Comparison of ENCODE assay signal across 1 fruit fly cellular context in genomic region chr3L:16381184-16381797, dm6.
TF ChIP-seq lines count a peak whose summit lies in the region.

Gene Agpat4 (minus strand): TSS chr3L:16381570.

TF ChIP-seq in whole organism, embryonic, 481 proteins besides CTCF, POLR2A, EP300 and RAD21 (continued from another document):
- peak; percentile 27 for TF ChIP-seq ERR (GFP tag; optimal IDR thresholded peaks at IDR 0.05; lab: Kevin White, UChicago)
- TF ChIP-seq cwo (GFP tag; optimal IDR thresholded peaks at IDR 0.05; lab: Kevin White, UChicago), result peak; percentile 85
- TF ChIP-seq chm (GFP tag; IDR thresholded peaks at IDR 0.05; lab: Robert Waterston, UW), result no peak
- TF ChIP-seq bigmax (GFP tag; optimal IDR thresholded peaks at IDR 0.05; lab: Kevin White, UChicago), result no peak
- TF ChIP-seq Bgb (GFP tag; IDR thresholded peaks at IDR 0.05; lab: Robert Waterston, UW; ENCODE audit: partially characterized antibody), result peak; percentile 50
- TF ChIP-seq CG2116 (GFP tag; optimal IDR thresholded peaks at IDR 0.05; lab: Kevin White, UChicago), result peak; percentile 15
- TF ChIP-seq BEAF-32 (GFP tag; optimal IDR thresholded peaks at IDR 0.05; lab: Kevin White, UChicago), result peak; percentile 29
- TF ChIP-seq klu (GFP tag; IDR thresholded peaks at IDR 0.05; lab: Robert Waterston, UW), result 0 out of 2 replicates have a peak, but pooled peaks have one; percentile 4
- no peak for TF ChIP-seq Oaz (GFP tag; IDR thresholded peaks at IDR 0.05; lab: Robert Waterston, UW)
- TF ChIP-seq insv (GFP tag; optimal IDR thresholded peaks at IDR 0.05; lab: Kevin White, UChicago), result peak in 1 of 2 experiments; percentile 64
- TF ChIP-seq CoRest (tag; optimal IDR thresholded peaks at IDR 0.05; lab: Kevin White, UChicago), result peak; percentile 67
- TF ChIP-seq exex (tag; optimal IDR thresholded peaks at IDR 0.05; lab: Kevin White, UChicago), result peak; percentile 88
- TF ChIP-seq CG15601 (tag; optimal IDR thresholded peaks at IDR 0.05; lab: Kevin White, UChicago), result no peak
- TF ChIP-seq CG14050 (GFP tag; IDR thresholded peaks at IDR 0.05; lab: Robert Waterston, UW), result no peak
- peak; percentile 74 for TF ChIP-seq stwl (tag; optimal IDR thresholded peaks at IDR 0.05; lab: Kevin White, UChicago)
- TF ChIP-seq CG34376 (GFP tag; optimal IDR thresholded peaks at IDR 0.05; lab: Kevin White, UChicago), result peak; percentile 95
- peak; percentile 67 for TF ChIP-seq Deaf1 (tag; optimal IDR thresholded peaks at IDR 0.05; lab: Kevin White, UChicago)
- peak; percentile 7 for TF ChIP-seq CG17829 (tag; optimal IDR thresholded peaks at IDR 0.05; lab: Kevin White, UChicago)
- TF ChIP-seq CG9437 (GFP tag; optimal IDR thresholded peaks at IDR 0.05; lab: Kevin White, UChicago), result peak; percentile 51
- peak; percentile 2 for TF ChIP-seq Med (GFP tag; lab: Kevin White, UChicago)
- TF ChIP-seq kni (GFP tag; optimal IDR thresholded peaks at IDR 0.05; lab: Kevin White, UChicago), result peak; percentile 14
- 0 out of 2 replicates have a peak, but pooled peaks have one; percentile 49 for TF ChIP-seq ttk (GFP tag; IDR thresholded peaks at IDR 0.05; lab: Robert Waterston, UW)
- no peak for TF ChIP-seq hbn (GFP tag; IDR thresholded peaks at IDR 0.05; lab: Robert Waterston, UW; ENCODE audit: partially characterized antibody)
- TF ChIP-seq CG16815 (GFP tag; optimal IDR thresholded peaks at IDR 0.05; lab: Kevin White, UChicago), result no peak
- peak; percentile 91 for TF ChIP-seq CG8478 (optimal IDR thresholded peaks at IDR 0.05; lab: Kevin White, UChicago)
- peak; percentile 30 for TF ChIP-seq CG3163 (GFP tag; optimal IDR thresholded peaks at IDR 0.05; lab: Kevin White, UChicago)
- TF ChIP-seq twi (tag; optimal IDR thresholded peaks at IDR 0.05; lab: Kevin White, UChicago), result peak; percentile 10
- peak; percentile 4; the same call in 1 of the 2 replicates for TF ChIP-seq sob (GFP tag; IDR thresholded peaks at IDR 0.05; lab: Robert Waterston, UW)
- TF ChIP-seq bcd (GFP tag; optimal IDR thresholded peaks at IDR 0.05; lab: Kevin White, UChicago), result peak; percentile 7
- no peak for TF ChIP-seq Chrac-16 (GFP tag; optimal IDR thresholded peaks at IDR 0.05; lab: Kevin White, UChicago)
- TF ChIP-seq shn (GFP tag; optimal IDR thresholded peaks at IDR 0.05; lab: Kevin White, UChicago), result no peak
- TF ChIP-seq bbx (GFP tag; IDR thresholded peaks at IDR 0.05; lab: Robert Waterston, UW; ENCODE audit: partially characterized antibody), result peak; percentile 38; the same call in 1 of the 2 replicates
- peak; percentile 35 for TF ChIP-seq E2f2 (GFP tag; IDR thresholded peaks at IDR 0.05; lab: Robert Waterston, UW)
- peak; percentile 87 for TF ChIP-seq mirr (GFP tag; optimal IDR thresholded peaks at IDR 0.05; lab: Kevin White, UChicago)
- peak; percentile 68; the same call in 1 of the 3 replicates for TF ChIP-seq CG34422 (GFP tag; IDR thresholded peaks at IDR 0.05; lab: Robert Waterston, UW)
- TF ChIP-seq CG3065 (GFP tag; optimal IDR thresholded peaks at IDR 0.05; lab: Kevin White, UChicago), result peak; percentile 1
- peak; percentile 67 for TF ChIP-seq ssp (GFP tag; IDR thresholded peaks at IDR 0.05; lab: Robert Waterston, UW)
- TF ChIP-seq CG4360 (GFP tag; IDR thresholded peaks at IDR 0.05; lab: Robert Waterston, UW), result peak; percentile 99
- peak; percentile 28 for TF ChIP-seq CG10543 (GFP tag; optimal IDR thresholded peaks at IDR 0.05; lab: Kevin White, UChicago)
- no peak for TF ChIP-seq gem (tag; optimal IDR thresholded peaks at IDR 0.05; lab: Kevin White, UChicago)
- peak; percentile 87 for TF ChIP-seq gfzf (GFP tag; optimal IDR thresholded peaks at IDR 0.05; lab: Kevin White, UChicago)
- TF ChIP-seq CG17328 (GFP tag; IDR thresholded peaks at IDR 0.05; lab: Robert Waterston, UW), result no peak
- peak; percentile 66 for TF ChIP-seq CG5180 (GFP tag; optimal IDR thresholded peaks at IDR 0.05; lab: Kevin White, UChicago)
- TF ChIP-seq CG14710 (tag; optimal IDR thresholded peaks at IDR 0.05; lab: Kevin White, UChicago), result peak; percentile 26
- TF ChIP-seq nmo (GFP tag; optimal IDR thresholded peaks at IDR 0.05; lab: Kevin White, UChicago), result peak; percentile 61
- no peak for TF ChIP-seq tio (GFP tag; optimal IDR thresholded peaks at IDR 0.05; lab: Kevin White, UChicago)
- TF ChIP-seq phol (tag; optimal IDR thresholded peaks at IDR 0.05; lab: Kevin White, UChicago), result peak; percentile 23
- peak; percentile 68; the same call in 1 of the 2 replicates for TF ChIP-seq CG42726 (GFP tag; IDR thresholded peaks at IDR 0.05; lab: Robert Waterston, UW; ENCODE audit: partially characterized antibody)
- peak in 1 of 2 experiments; percentile 40 for TF ChIP-seq tll (GFP tag; optimal IDR thresholded peaks at IDR 0.05; lab: Kevin White, UChicago)
- peak; percentile 71 for TF ChIP-seq Elba2 (GFP tag; optimal IDR thresholded peaks at IDR 0.05; lab: Kevin White, UChicago)
- TF ChIP-seq Hmr (GFP tag; optimal IDR thresholded peaks at IDR 0.05; lab: Kevin White, UChicago), result peak; percentile 34
- TF ChIP-seq CG33213 (GFP tag; optimal IDR thresholded peaks at IDR 0.05; lab: Kevin White, UChicago), result peak; percentile 10
- TF ChIP-seq chinmo (GFP tag; IDR thresholded peaks at IDR 0.05; lab: Robert Waterston, UW; ENCODE audit: partially characterized antibody), result 0 out of 4 replicates have a peak, but pooled peaks have one; percentile 39
- peak; percentile 60 for TF ChIP-seq HmgD (GFP tag; optimal IDR thresholded peaks at IDR 0.05; lab: Kevin White, UChicago)
- peak; percentile 35; the same call in 1 of the 3 replicates for TF ChIP-seq Opbp (GFP tag; IDR thresholded peaks at IDR 0.05; lab: Robert Waterston, UW; ENCODE audit: partially characterized antibody)
- no peak for TF ChIP-seq tup (GFP tag; optimal IDR thresholded peaks at IDR 0.05; lab: Kevin White, UChicago)
- peak; percentile 2 for TF ChIP-seq caup (GFP tag; optimal IDR thresholded peaks at IDR 0.05; lab: Kevin White, UChicago; ENCODE audit: severe bottlenecking)
- TF ChIP-seq CG7372 (GFP tag; IDR thresholded peaks at IDR 0.05; lab: Robert Waterston, UW), result no peak
- no peak for TF ChIP-seq Mrtf (GFP tag; IDR thresholded peaks at IDR 0.05; lab: Robert Waterston, UW)
- no peak for TF ChIP-seq hb (GFP tag; IDR thresholded peaks at IDR 0.05; lab: Robert Waterston, UW; ENCODE audit: partially characterized antibody)
- peak; percentile 99 for TF ChIP-seq CG31365 (tag; optimal IDR thresholded peaks at IDR 0.05; lab: Kevin White, UChicago)
- peak; percentile 52 for TF ChIP-seq HmgZ (tag; optimal IDR thresholded peaks at IDR 0.05; lab: Kevin White, UChicago)
- peak; percentile 32 for TF ChIP-seq Scr (GFP tag; IDR thresholded peaks at IDR 0.05; lab: Robert Waterston, UW; ENCODE audit: partially characterized antibody)
- peak; percentile 100 for TF ChIP-seq grn (GFP tag; optimal IDR thresholded peaks at IDR 0.05; lab: Kevin White, UChicago)
- peak; percentile 64 for TF ChIP-seq cg (GFP tag; optimal IDR thresholded peaks at IDR 0.05; lab: Kevin White, UChicago)
- no peak for TF ChIP-seq NfI (GFP tag; optimal IDR thresholded peaks at IDR 0.05; lab: Kevin White, UChicago)
- TF ChIP-seq CG12769 (tag; optimal IDR thresholded peaks at IDR 0.05; lab: Kevin White, UChicago), result peak; percentile 12
- TF ChIP-seq inv (GFP tag; IDR thresholded peaks at IDR 0.05; lab: Robert Waterston, UW; ENCODE audit: partially characterized antibody), result peak; percentile 23; the same call in 1 of the 2 replicates
- peak; percentile 37 for TF ChIP-seq CG1603 (tag; optimal IDR thresholded peaks at IDR 0.05; lab: Kevin White, UChicago)
- TF ChIP-seq wek (GFP tag; optimal IDR thresholded peaks at IDR 0.05; lab: Kevin White, UChicago), result peak; percentile 89
- TF ChIP-seq ci (GFP tag; IDR thresholded peaks at IDR 0.05; lab: Robert Waterston, UW), result 0 out of 3 replicates have a peak, but pooled peaks have one; percentile 3
- TF ChIP-seq CG9797 (GFP tag; optimal IDR thresholded peaks at IDR 0.05; lab: Kevin White, UChicago), result peak; percentile 62
- TF ChIP-seq Pdp1 (GFP tag; optimal IDR thresholded peaks at IDR 0.05; lab: Kevin White, UChicago), result peak in 1 of 2 experiments; percentile 16
- peak; percentile 23 for TF ChIP-seq CG12659 (GFP tag; optimal IDR thresholded peaks at IDR 0.05; lab: Kevin White, UChicago)
- peak; percentile 36; the same call in 1 of the 2 replicates for TF ChIP-seq MBD-R2 (GFP tag; IDR thresholded peaks at IDR 0.05; lab: Robert Waterston, UW)
- 0 out of 3 replicates have a peak, but pooled peaks have one; percentile 3 for TF ChIP-seq Dbx (GFP tag; IDR thresholded peaks at IDR 0.05; lab: Robert Waterston, UW)
- peak; percentile 32; the same call in 1 of the 2 replicates for TF ChIP-seq CG32532 (GFP tag; IDR thresholded peaks at IDR 0.05; lab: Robert Waterston, UW)
- peak; percentile 40 for TF ChIP-seq Sry-δ (GFP tag; optimal IDR thresholded peaks at IDR 0.05; lab: Kevin White, UChicago)
- no peak for TF ChIP-seq Hr78 (GFP tag; optimal IDR thresholded peaks at IDR 0.05; lab: Kevin White, UChicago)
- TF ChIP-seq knrl (GFP tag; IDR thresholded peaks at IDR 0.05; lab: Robert Waterston, UW; ENCODE audit: partially characterized antibody), result peak; percentile 56; the same call in 2 of the 3 replicates
- peak; percentile 99 for TF ChIP-seq sug (tag; optimal IDR thresholded peaks at IDR 0.05; lab: Kevin White, UChicago)
- TF ChIP-seq CHES-1-like (GFP tag; optimal IDR thresholded peaks at IDR 0.05; lab: Kevin White, UChicago), result peak; percentile 4
- peak; percentile 31 for TF ChIP-seq Sin3A (optimal IDR thresholded peaks at IDR 0.05; lab: Kevin White, UChicago)
- TF ChIP-seq CG10462 (GFP tag; optimal IDR thresholded peaks at IDR 0.05; lab: Kevin White, UChicago), result no peak
- peak; percentile 57 for TF ChIP-seq Aef1 (GFP tag; IDR thresholded peaks at IDR 0.05; lab: Robert Waterston, UW)
- TF ChIP-seq ftz-f1 (GFP tag; optimal IDR thresholded peaks at IDR 0.05; lab: Kevin White, UChicago), result peak; percentile 42
- TF ChIP-seq GATAe (GFP tag; conservative IDR thresholded peaks at IDR 0.05; lab: Robert Waterston, UW), result peak; percentile 98
- TF ChIP-seq Camta (GFP tag; optimal IDR thresholded peaks at IDR 0.05; lab: Kevin White, UChicago), result no peak
